Worm (Caenorhabditis elegans) whole organism, L4 larva: Measurements from ENCODE around the gene F21D5.5.

Source experiments
- F37D6.2 ChIP-seq: sonication (generic microtip); optimal IDR thresholded peaks from 2 replicates; lab custom pipeline; 2016; ENCODE audit warnings: mild to moderate bottlenecking, missing genetic modification characterization, missing compliant biosample characterization
- T20F7.1 ChIP-seq: fragments of 200-800 bp; sonication (Bioruptor generic); optimal IDR thresholded peaks from 2 replicates; lab custom pipeline; 2018; ENCODE audit warnings: mild to moderate bottlenecking, missing genetic modification characterization, missing compliant biosample characterization
- Y105C5A.15 ChIP-seq: fragments of 200-800 bp; sonication (Bioruptor generic); IDR thresholded peaks from 2 replicates; pipeline ENCODE4 v1.3.6; 2022; ENCODE audit warnings: missing genetic modification characterization, missing compliant biosample characterization
- Y48G9A.11 ChIP-seq: fragments of 200-800 bp; sonication (Bioruptor generic); IDR thresholded peaks from 2 replicates; pipeline ENCODE4 v1.3.6; 2022; ENCODE audit warnings: missing genetic modification reagents, missing genetic modification characterization, missing compliant biosample characterization
- aha-1 ChIP-seq: fragments of 150-350 bp; peaks from one replicate; lab custom pipeline; 2014; ENCODE audit warnings: missing biosample characterization, missing genetic modification characterization
- ceh-28 ChIP-seq: fragments of 150-350 bp; optimal IDR thresholded peaks from 2 replicates; lab custom pipeline; 2014; ENCODE audit warnings: missing biosample characterization, missing genetic modification reagents, missing genetic modification characterization
- ceh-32 ChIP-seq: sonication (generic microtip); optimal IDR thresholded peaks from 2 replicates; lab custom pipeline; 2016; ENCODE audit warnings: mild to moderate bottlenecking, missing genetic modification characterization, missing compliant biosample characterization; ENCODE audit not compliant: poor library complexity
- ceh-82 ChIP-seq: sonication (generic microtip); optimal IDR thresholded peaks from 2 replicates; lab custom pipeline; 2017; ENCODE audit warnings: missing biosample characterization, missing genetic modification characterization
- ces-1 ChIP-seq: fragments of 150-350 bp; sonication (generic microtip); optimal IDR thresholded peaks from 4 replicates; lab custom pipeline; 2014; ENCODE audit warnings: missing biosample characterization, missing genetic modification reagents, missing genetic modification characterization
- ctbp-1 ChIP-seq: fragments of 200-800 bp; sonication (Bioruptor generic); IDR thresholded peaks from 2 replicates; pipeline ENCODE4 v1.3.6; 2022; ENCODE audit warnings: missing genetic modification reagents, missing genetic modification characterization, missing compliant biosample characterization
- daf-12 ChIP-seq: fragments of 150-350 bp; optimal IDR thresholded peaks from 2 replicates; lab custom pipeline; 2014; ENCODE audit warnings: missing biosample characterization, missing genetic modification reagents, missing genetic modification characterization
- daf-19 ChIP-seq: fragments of 200-800 bp; sonication (Bioruptor generic); conservative IDR thresholded peaks from 2 replicates; pipeline ENCODE4 v1.3.6; 2022; ENCODE audit warnings: missing genetic modification characterization, missing compliant biosample characterization
- dmd-8 ChIP-seq: fragments of 200-800 bp; sonication (Bioruptor generic); IDR thresholded peaks from 2 replicates; pipeline ENCODE4 v1.3.6; 2022; ENCODE audit warnings: missing genetic modification characterization, missing compliant biosample characterization
- dmd-9 ChIP-seq: fragments of 200-800 bp; sonication (Bioruptor generic); IDR thresholded peaks from 2 replicates; pipeline ENCODE4 v1.3.6; 2022; ENCODE audit warnings: missing genetic modification reagents, missing genetic modification characterization, missing compliant biosample characterization
- fkh-10 ChIP-seq: fragments of 150-350 bp; optimal IDR thresholded peaks from 2 replicates; lab custom pipeline; 2014; ENCODE audit warnings: missing biosample characterization, missing genetic modification reagents, missing genetic modification characterization
- gei-8 ChIP-seq: fragments of 200-800 bp; sonication (Bioruptor generic); optimal IDR thresholded peaks from 2 replicates; lab custom pipeline; 2018; ENCODE audit warnings: mild to moderate bottlenecking, missing genetic modification characterization, missing compliant biosample characterization
- hlh-11 ChIP-seq: fragments of 200-800 bp; sonication (Bioruptor generic); optimal IDR thresholded peaks from 2 replicates; lab custom pipeline; 2018; ENCODE audit warnings: mild to moderate bottlenecking, missing genetic modification characterization, missing compliant biosample characterization
- hlh-30 ChIP-seq: sonication (generic microtip); optimal IDR thresholded peaks from 2 replicates; lab custom pipeline; 2017; ENCODE audit warnings: antibody characterized with exemption, mild to moderate bottlenecking, missing genetic modification characterization, missing compliant biosample characterization; ENCODE audit not compliant: insufficient read depth
- hmg-1.1 ChIP-seq: fragments of 200-800 bp; sonication (Bioruptor generic); IDR thresholded peaks from 2 replicates; pipeline ENCODE4 v1.3.6; 2022; ENCODE audit warnings: missing genetic modification reagents, missing genetic modification characterization, missing compliant biosample characterization
- jun-1 ChIP-seq: fragments of 150-350 bp; optimal IDR thresholded peaks from 2 replicates; lab custom pipeline; 2014; ENCODE audit warnings: missing biosample characterization, missing genetic modification reagents, missing genetic modification characterization
- lin-13 ChIP-seq: fragments of 150-350 bp; optimal IDR thresholded peaks from 2 replicates; lab custom pipeline; 2014; ENCODE audit warnings: missing biosample characterization, missing genetic modification reagents, missing genetic modification characterization
- lin-29 ChIP-seq: fragments of 200-800 bp; sonication (Bioruptor generic); IDR thresholded peaks from 2 replicates; pipeline ENCODE4 v1.3.6; 2022; ENCODE audit warnings: missing genetic modification reagents, missing genetic modification characterization, missing compliant biosample characterization
- lin-39 ChIP-seq: fragments of 150-350 bp; optimal IDR thresholded peaks from 2 replicates; lab custom pipeline; 2014; ENCODE audit warnings: missing biosample characterization, missing genetic modification reagents, missing genetic modification characterization
- lir-3 ChIP-seq: sonication (generic microtip); optimal IDR thresholded peaks from 2 replicates; lab custom pipeline; 2016; ENCODE audit warnings: mild to moderate bottlenecking, missing genetic modification characterization, missing compliant biosample characterization
- lsy-2 ChIP-seq, 2 experiments: fragments of 150-350 bp in 1 of 2; sonication (generic microtip) in 1 of 2; optimal IDR thresholded peaks; 2 replicates each; lab custom pipeline; 2014 to 2017; ENCODE audit warnings: missing biosample characterization in 2 of 2, missing genetic modification characterization in 2 of 2
- mdl-1 ChIP-seq, 2 experiments: fragments of 150-350 bp in 1 of 2; sonication (generic microtip) in 1 of 2; optimal IDR thresholded peaks; 2 replicates each; lab custom pipeline; 2014 to 2017; ENCODE audit warnings: missing biosample characterization in 2 of 2, missing genetic modification characterization in 2 of 2
- mep-1 ChIP-seq: fragments of 150-350 bp; sonication (generic microtip); optimal IDR thresholded peaks from 3 replicates; lab custom pipeline; 2014; ENCODE audit warnings: missing biosample characterization, missing genetic modification characterization
- mes-2 ChIP-seq: sonication (generic microtip); optimal IDR thresholded peaks from 2 replicates; lab custom pipeline; 2016; ENCODE audit warnings: missing genotype, mild to moderate bottlenecking, missing genetic modification characterization, missing compliant biosample characterization; ENCODE audit not compliant: poor library complexity, severe bottlenecking
- mxl-2 ChIP-seq: fragments of 200-800 bp; sonication (Bioruptor generic); conservative IDR thresholded peaks from 2 replicates; pipeline ENCODE4 v1.3.6; 2022; ENCODE audit warnings: missing genetic modification reagents, missing genetic modification characterization, missing compliant biosample characterization
- mxl-3 ChIP-seq: fragments of 200-800 bp; sonication (Bioruptor generic); optimal IDR thresholded peaks from 2 replicates; lab custom pipeline; 2018; ENCODE audit warnings: mild to moderate bottlenecking, missing genetic modification characterization, missing compliant biosample characterization
- nhr-237 ChIP-seq: sonication (generic microtip); optimal IDR thresholded peaks from 2 replicates; lab custom pipeline; 2017; ENCODE audit warnings: missing biosample characterization, missing genetic modification characterization
- nhr-6 ChIP-seq: fragments of 150-350 bp; optimal IDR thresholded peaks from 2 replicates; lab custom pipeline; 2014; ENCODE audit warnings: missing biosample characterization, missing genetic modification characterization
- nhr-76 ChIP-seq: fragments of 150-350 bp; optimal IDR thresholded peaks from 2 replicates; lab custom pipeline; 2014; ENCODE audit warnings: missing biosample characterization, missing genetic modification characterization
- rbr-2 ChIP-seq: sonication (generic microtip); optimal IDR thresholded peaks from 2 replicates; lab custom pipeline; 2016; ENCODE audit warnings: missing genotype, missing genetic modification characterization, missing compliant biosample characterization
- set-16 ChIP-seq: fragments of 200-800 bp; sonication (Bioruptor generic); IDR thresholded peaks from 2 replicates; pipeline ENCODE4 v1.3.6; 2022; ENCODE audit warnings: missing genetic modification reagents, missing genetic modification characterization, missing compliant biosample characterization
- snpc-1.2 ChIP-seq: fragments of 200-800 bp; sonication (Bioruptor generic); IDR thresholded peaks from 2 replicates; pipeline ENCODE4 v1.3.6; 2022; ENCODE audit warnings: missing genetic modification reagents, missing genetic modification characterization, missing compliant biosample characterization
- snpc-4 ChIP-seq: fragments of 150-350 bp; optimal IDR thresholded peaks from 2 replicates; lab custom pipeline; 2014; ENCODE audit warnings: missing biosample characterization, missing genetic modification characterization
- unc-130 ChIP-seq: sonication (generic microtip); optimal IDR thresholded peaks from 2 replicates; lab custom pipeline; 2016; ENCODE audit warnings: missing genetic modification reagents, missing genetic modification characterization, missing compliant biosample characterization
- unc-39 ChIP-seq: sonication (generic microtip); optimal IDR thresholded peaks from 2 replicates; lab custom pipeline; 2017; ENCODE audit warnings: missing biosample characterization, missing genetic modification characterization
- unc-62 ChIP-seq, 3 experiments: fragments of 150-350 bp in 1 of 3; sonication (generic microtip); optimal IDR thresholded peaks in 2 of 3; peaks in 1 of 3; 1 replicate in 1 of 3; 2 replicates in 2 of 3; lab custom pipeline; 2014 to 2017; ENCODE audit warnings: missing biosample characterization in 3 of 3, missing genetic modification characterization in 3 of 3, missing genetic modification reagents in 3 of 3, missing genotype in 1 of 3
- zag-1 ChIP-seq: fragments of 150-350 bp; optimal IDR thresholded peaks from 2 replicates; lab custom pipeline; 2014; ENCODE audit warnings: missing biosample characterization, missing genetic modification characterization
- ztf-11 ChIP-seq: fragments of 150-350 bp; optimal IDR thresholded peaks from 2 replicates; lab custom pipeline; 2014; ENCODE audit warnings: missing biosample characterization, missing genetic modification characterization

The F21D5.5 gene

DNA sequence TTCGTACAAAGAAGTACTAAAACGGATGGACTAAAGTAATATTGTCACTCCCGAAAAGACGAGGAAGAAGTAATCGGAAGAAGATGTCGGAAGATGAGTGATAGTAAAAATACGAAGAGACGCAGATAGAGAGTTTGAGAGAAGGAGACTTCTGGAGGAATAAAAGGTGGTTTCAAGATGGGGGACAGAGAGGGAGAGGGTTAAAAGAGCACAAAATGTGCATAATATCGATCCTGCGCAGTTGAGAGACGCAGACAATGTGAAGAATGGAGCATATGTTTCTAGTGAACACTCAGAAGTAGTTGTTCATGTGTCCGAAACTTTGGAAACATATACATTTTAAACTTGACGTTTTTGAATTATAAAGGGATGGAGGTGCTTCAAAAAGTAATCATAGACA is 23.3 kb upstream of the F21D5.5 start:
- TF ChIP-seq rbr-2 (tag; lab: Kevin White, UChicago) (peak; percentile 62), nhr-6 (tag; lab: Kevin White, UChicago) (peak; percentile 13), fkh-10 (GFP tag; lab: Kevin White, UChicago) (peak; percentile 94), unc-39 (tag; lab: Kevin White, UChicago) (no peak), mep-1 (tag; lab: Kevin White, UChicago) (peak; percentile 61), unc-62 (GFP tag; optimal IDR thresholded peaks at IDR 0.05 in 1 of 2; lab: Kevin White, UChicago) (peak in 1 of 2 experiments; percentile 98), unc-62 (tag; optimal IDR thresholded peaks at IDR 0.05; lab: Kevin White, UChicago) (no peak), nhr-237 (tag; lab: Kevin White, UChicago) (no peak), ces-1 (GFP tag; lab: Kevin White, UChicago) (no peak), hlh-30 (tag; lab: Kevin White, UChicago) (peak; percentile 30), daf-19 (no peak), ctbp-1 (peak; percentile 61), ceh-32 (tag; lab: Kevin White, UChicago) (no peak), mdl-1 (tag; optimal IDR thresholded peaks at IDR 0.05; lab: Kevin White, UChicago) (no peak), zag-1 (tag; lab: Kevin White, UChicago) (no peak), mxl-2 (GFP tag; lab: Robert Waterston, UW) (no peak), snpc-1.2 (GFP tag; lab: Robert Waterston, UW) (no peak), dmd-9 (GFP tag; lab: Robert Waterston, UW) (no peak), ceh-28 (tag; lab: Kevin White, UChicago) (peak; percentile 16), lin-29 (GFP tag; lab: Robert Waterston, UW) (no peak), gei-8 (GFP tag; lab: Kevin White, UChicago) (no peak), ztf-11 (tag; lab: Kevin White, UChicago) (no peak), daf-12 (tag; lab: Kevin White, UChicago) (no peak), aha-1 (tag; lab: Kevin White, UChicago) (peak; percentile 32)

DNA sequence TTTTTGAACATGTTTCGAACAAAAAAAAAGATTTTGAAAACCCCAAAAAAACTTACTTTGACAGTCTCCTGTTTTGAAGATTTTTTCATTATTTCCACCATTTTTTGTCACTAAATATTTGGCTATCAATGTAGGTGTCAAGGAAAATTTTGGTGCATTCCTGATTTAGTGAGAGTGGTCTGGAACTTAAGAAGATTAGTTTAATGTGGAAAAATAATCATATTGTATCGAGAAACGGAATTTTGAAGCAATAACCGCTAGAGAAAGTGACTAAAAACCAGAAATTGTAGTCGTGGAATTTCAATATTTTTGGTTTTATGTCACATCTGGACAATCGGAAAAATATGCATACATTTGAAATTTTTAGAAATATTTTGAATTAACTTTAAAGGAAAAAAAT is 22.7 kb upstream of the F21D5.5 start, which contains the start of the genes F20C5.11 and klp-11:
F20C5.11 (minus strand) TSS at position 101 of the 400 bp plus-strand sequence.
klp-11 (minus strand) TSS at position 171 of the 400 bp plus-strand sequence.
- TF ChIP-seq snpc-4 (no peak), jun-1 (tag; lab: Kevin White, UChicago) (no peak), gei-8 (GFP tag; lab: Kevin White, UChicago) (no peak), ctbp-1 (no peak), lir-3 (tag; lab: Kevin White, UChicago) (no peak), unc-130 (GFP tag; lab: Kevin White, UChicago) (no peak), lin-13 (GFP tag; lab: Kevin White, UChicago) (no peak), T20F7.1 (GFP tag; lab: Kevin White, UChicago) (no peak), nhr-76 (tag; lab: Kevin White, UChicago) (no peak), F37D6.2 (no peak), ceh-28 (tag; lab: Kevin White, UChicago) (no peak), mxl-3 (no peak), Y48G9A.11 (no peak), lin-39 (tag; lab: Kevin White, UChicago) (no peak), ceh-82 (tag; lab: Kevin White, UChicago) (no peak), Y105C5A.15 (GFP tag; lab: Robert Waterston, UW) (no peak), set-16 (GFP tag; lab: Robert Waterston, UW) (no peak)
- TF ChIP-seq, all 104 proteins: peak for 0

DNA sequence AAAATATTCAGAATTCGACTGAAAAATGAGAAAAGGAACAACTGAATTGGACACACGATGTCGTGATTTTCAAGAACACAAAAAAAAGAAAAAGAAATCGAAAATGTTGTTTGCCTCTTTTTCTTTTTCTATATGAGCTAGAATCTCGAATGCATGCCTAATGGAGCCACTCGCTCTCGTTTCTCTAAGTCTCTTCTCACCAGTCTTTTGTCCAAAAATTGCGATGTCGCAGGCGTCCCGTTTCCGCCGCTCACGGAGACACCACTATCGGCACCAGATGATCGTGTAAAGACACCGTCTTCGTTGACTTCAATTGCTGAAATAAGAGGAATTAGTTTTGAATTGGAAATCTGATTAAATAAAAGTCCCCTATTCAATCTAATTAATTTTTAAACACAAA is 19.4 kb upstream of the F21D5.5 start:
- peak in 1 of 2 experiments; percentile 52 for TF ChIP-seq lsy-2 (tag; optimal IDR thresholded peaks at IDR 0.05; lab: Kevin White, UChicago)
- peak; percentile 42 for TF ChIP-seq rbr-2 (tag; lab: Kevin White, UChicago)
- TF ChIP-seq hmg-1.1, result 0 out of 2 replicates have a peak, but pooled peaks have one; percentile 16
- peak; percentile 31 for TF ChIP-seq hlh-11
- TF ChIP-seq dmd-8 (GFP tag; lab: Robert Waterston, UW), result no peak
- peak; percentile 34 for TF ChIP-seq fkh-10 (GFP tag; lab: Kevin White, UChicago)
- TF ChIP-seq mes-2 (tag; lab: Kevin White, UChicago), result peak; percentile 49
- peak; percentile 75 for TF ChIP-seq ctbp-1
- TF ChIP-seq mep-1 (tag; lab: Kevin White, UChicago), result peak; percentile 40
- TF ChIP-seq snpc-4, result no peak
- peak; percentile 34 for TF ChIP-seq hlh-30 (tag; lab: Kevin White, UChicago)
- no peak for TF ChIP-seq unc-62 (GFP tag; optimal IDR thresholded peaks at IDR 0.05 in 1 of 2; lab: Kevin White, UChicago)
- TF ChIP-seq unc-62 (tag; optimal IDR thresholded peaks at IDR 0.05; lab: Kevin White, UChicago), result no peak
